Fruit fly (Drosophila melanogaster): ENCODE results near the gene COX8.

Gene COX8

dm6 chr3L:21509488-21510122 is 29.6 kb downstream of the COX8 start (continued):
- no peak for TF ChIP-seq CG4617 (GFP tag; optimal IDR thresholded peaks at IDR 0.05; ENCODE audit: borderline replicate concordance)
- peak in 1 of 2 experiments; percentile 53 for TF ChIP-seq bsh (GFP tag; optimal IDR thresholded peaks at IDR 0.05)
- no peak for TF ChIP-seq Kr (GFP tag; optimal IDR thresholded peaks at IDR 0.05)
- peak; percentile 24; the same call in 1 of the 2 replicates for TF ChIP-seq E2f2 (GFP tag; IDR thresholded peaks at IDR 0.05)
- TF ChIP-seq CG17802 (tag; optimal IDR thresholded peaks at IDR 0.05): no peak
- no peak for TF ChIP-seq Vsx1 (GFP tag; optimal IDR thresholded peaks at IDR 0.05)
- TF ChIP-seq CG6854 (GFP tag; optimal IDR thresholded peaks at IDR 0.05): no peak
- TF ChIP-seq CG10209 (GFP tag; optimal IDR thresholded peaks at IDR 0.05): peak; percentile 57
- no peak for TF ChIP-seq CG15601 (tag; optimal IDR thresholded peaks at IDR 0.05)
- no peak for TF ChIP-seq CG2202 (tag; optimal IDR thresholded peaks at IDR 0.05)
- TF ChIP-seq zfh2 (GFP tag; optimal IDR thresholded peaks at IDR 0.05): peak; percentile 36
- TF ChIP-seq CG7271 (tag; optimal IDR thresholded peaks at IDR 0.05): no peak
- TF ChIP-seq BtbVII (GFP tag; optimal IDR thresholded peaks at IDR 0.05): peak; percentile 53
- peak; percentile 33 for TF ChIP-seq tio (GFP tag; optimal IDR thresholded peaks at IDR 0.05)
- no peak for TF ChIP-seq tll (GFP tag; optimal IDR thresholded peaks at IDR 0.05)
- TF ChIP-seq CG18262 (tag; optimal IDR thresholded peaks at IDR 0.05): peak; percentile 52
- TF ChIP-seq Bgb (GFP tag; IDR thresholded peaks at IDR 0.05; ENCODE audit: partially characterized antibody): no peak
- TF ChIP-seq Hr51 (GFP tag; optimal IDR thresholded peaks at IDR 0.05): peak in 1 of 2 experiments; percentile 49
- no peak for TF ChIP-seq fd102C (GFP tag; optimal IDR thresholded peaks at IDR 0.05)
- TF ChIP-seq trh (GFP tag; optimal IDR thresholded peaks at IDR 0.05): no peak
- TF ChIP-seq dmrt99B (tag; optimal IDR thresholded peaks at IDR 0.05): peak; percentile 50
- TF ChIP-seq Antp (GFP tag; optimal IDR thresholded peaks at IDR 0.05): peak; percentile 40
- TF ChIP-seq CG13296 (GFP tag; optimal IDR thresholded peaks at IDR 0.05): peak; percentile 22
- no peak for TF ChIP-seq kni (GFP tag; optimal IDR thresholded peaks at IDR 0.05)
- TF ChIP-seq CG9437 (GFP tag; optimal IDR thresholded peaks at IDR 0.05): peak; percentile 19
- no peak for TF ChIP-seq H15 (GFP tag; IDR thresholded peaks at IDR 0.05)
- TF ChIP-seq Max (GFP tag; optimal IDR thresholded peaks at IDR 0.05): peak; percentile 4
- peak; percentile 38 for TF ChIP-seq CG17359 (tag; optimal IDR thresholded peaks at IDR 0.05)
- TF ChIP-seq chm (GFP tag; IDR thresholded peaks at IDR 0.05): no peak
- no peak for TF ChIP-seq CG17829 (tag; optimal IDR thresholded peaks at IDR 0.05)
- peak; percentile 25; the same call in 1 of the 2 replicates for TF ChIP-seq sob (GFP tag; IDR thresholded peaks at IDR 0.05)
- TF ChIP-seq Atf3 (GFP tag; optimal IDR thresholded peaks at IDR 0.05): peak; percentile 49
- TF ChIP-seq Meics (GFP tag; optimal IDR thresholded peaks at IDR 0.05): peak; percentile 47
- TF ChIP-seq CG9797 (GFP tag; optimal IDR thresholded peaks at IDR 0.05): no peak
- peak; percentile 28 for TF ChIP-seq fd96Cb (tag; optimal IDR thresholded peaks at IDR 0.05)
- peak; percentile 39 for TF ChIP-seq Fer1 (GFP tag; optimal IDR thresholded peaks at IDR 0.05)
- peak; percentile 42 for TF ChIP-seq pho (GFP tag; optimal IDR thresholded peaks at IDR 0.05)
- TF ChIP-seq HmgD (GFP tag; optimal IDR thresholded peaks at IDR 0.05): no peak
- peak; percentile 41 for TF ChIP-seq grau (tag; optimal IDR thresholded peaks at IDR 0.05)
- no peak for TF ChIP-seq CG16815 (GFP tag; optimal IDR thresholded peaks at IDR 0.05)
- no peak for TF ChIP-seq CG16779 (GFP tag; IDR thresholded peaks at IDR 0.05)
- TF ChIP-seq CG16863 (GFP tag; optimal IDR thresholded peaks at IDR 0.05): no peak
- 0 out of 3 replicates have a peak, but pooled peaks have one; percentile 26 for TF ChIP-seq CG2889 (GFP tag; IDR thresholded peaks at IDR 0.05)
- TF ChIP-seq pan (optimal IDR thresholded peaks at IDR 0.05): no peak
- TF ChIP-seq pan (GFP tag; optimal IDR thresholded peaks at IDR 0.05 in 1 of 2, IDR thresholded peaks at IDR 0.05 in 1 of 2): no peak
- peak; percentile 43; the same call in 1 of the 3 replicates for TF ChIP-seq CG11695 (GFP tag; IDR thresholded peaks at IDR 0.05)
- no peak for TF ChIP-seq inv (GFP tag; IDR thresholded peaks at IDR 0.05; ENCODE audit: partially characterized antibody)
- TF ChIP-seq z (GFP tag; IDR thresholded peaks at IDR 0.05): no peak
- no peak for TF ChIP-seq Sry-β (GFP tag; optimal IDR thresholded peaks at IDR 0.05)

Measured in whole organism, embryonic.